Worm (Caenorhabditis elegans): Measurements from ENCODE around the gene T24H7.8.

DNA sequence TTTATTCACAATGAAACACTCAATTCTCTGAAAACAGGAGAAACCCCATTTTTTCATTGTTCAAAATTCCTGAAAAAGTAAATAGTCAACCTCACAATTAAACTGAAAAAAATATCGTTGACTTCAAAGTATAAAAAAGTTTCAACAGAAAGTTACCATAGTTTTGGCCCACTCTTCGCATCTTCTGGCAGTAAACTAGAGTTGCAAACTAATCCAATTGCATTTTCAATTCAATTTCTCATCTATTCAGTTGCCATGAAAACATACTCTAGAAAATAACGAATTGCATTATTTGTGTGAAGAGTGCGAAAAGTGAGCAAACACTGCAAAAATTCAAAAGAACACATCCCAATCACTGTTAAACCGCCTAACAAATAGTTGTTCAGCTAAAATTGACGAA is 21.8 kb downstream of the T24H7.8 start, which contains the start of gene F13H8.3:
- no peak for TF ChIP-seq elt-1 (tag; optimal IDR thresholded peaks at IDR 0.05; ENCODE audit: borderline replicate concordance, insufficient read depth)
- TF ChIP-seq blmp-1 (tag; optimal IDR thresholded peaks at IDR 0.05): no peak
- no peak for TF ChIP-seq ces-1 (GFP tag; optimal IDR thresholded peaks at IDR 0.05)
- no peak for TF ChIP-seq nhr-237 (tag; optimal IDR thresholded peaks at IDR 0.05)
